Worm (Caenorhabditis elegans): ENCODE measurements around the gene F34H10.5.

DNA sequence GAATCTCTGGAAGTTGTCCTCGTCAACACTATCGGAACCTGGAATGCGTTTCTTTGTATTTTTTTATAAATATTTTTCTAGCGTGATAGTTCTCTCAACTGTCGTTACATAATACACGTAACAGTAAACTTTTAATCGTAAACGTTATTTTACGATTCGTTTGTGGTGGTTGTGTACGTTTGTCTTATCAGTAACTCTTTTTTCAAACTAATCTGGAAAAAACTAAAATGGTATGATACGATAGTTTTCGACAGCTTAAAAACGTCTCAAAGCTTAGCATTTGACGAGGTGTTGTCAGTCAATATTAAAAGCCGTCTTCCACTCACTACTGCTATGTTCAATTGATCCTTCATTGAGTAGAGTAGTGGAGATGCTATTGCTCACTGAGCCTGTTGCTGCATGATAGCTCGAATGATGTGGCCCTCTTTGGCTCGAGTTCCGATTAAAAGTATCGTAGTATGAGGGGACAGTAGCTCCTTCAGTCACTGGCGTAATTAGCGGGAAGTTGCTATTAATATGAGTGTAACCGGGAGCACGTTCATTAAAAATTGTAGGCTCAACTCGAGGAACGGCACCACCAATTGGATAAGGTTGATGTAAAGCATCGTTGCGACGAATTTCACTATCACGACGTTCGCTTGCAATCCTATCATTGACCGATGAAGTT is 41.4 kb downstream of the F34H10.5 start:
- TF ChIP-seq pqm-1 (tag; optimal IDR thresholded peaks at IDR 0.05) = no peak
- TF ChIP-seq fkh-10 (GFP tag; optimal IDR thresholded peaks at IDR 0.05) = no peak
- no peak for TF ChIP-seq zip-5 (tag; optimal IDR thresholded peaks at IDR 0.05)
- no peak for TF ChIP-seq nfya-1 (tag; optimal IDR thresholded peaks at IDR 0.05)
- TF ChIP-seq elt-2 (tag; optimal IDR thresholded peaks at IDR 0.05) = peak; percentile 36

All from whole organism, late embryonic.